Fruit fly (Drosophila melanogaster) whole organism, prepupa: ENCODE data around the gene RhoGAP19D.

ENCODE experiments used
- Blimp-1 ChIP-seq: fragments of 200-800 bp; sonication (Bioruptor generic); optimal IDR thresholded peaks from 3 replicates; lab custom pipeline; 2017; ENCODE audit warnings: missing biosample characterization, missing genetic modification characterization, mild to moderate bottlenecking, moderate library complexity, missing genetic modification reagents
- CG10669 ChIP-seq: fragments of 200-800 bp; sonication (Bioruptor generic); optimal IDR thresholded peaks from 3 replicates; lab custom pipeline; 2018; ENCODE audit warnings: missing biosample characterization, mild to moderate bottlenecking, missing genetic modification characterization, moderate library complexity
- CG11294 ChIP-seq: fragments of 200-800 bp; sonication (Bioruptor generic); IDR thresholded peaks from 2 replicates; pipeline ENCODE4 v1.3.6; 2022; ENCODE audit warnings: missing biosample characterization, missing genetic modification characterization
- CG11762 ChIP-seq: fragments of 200-800 bp; sonication (Bioruptor generic); optimal IDR thresholded peaks from 3 replicates; lab custom pipeline; 2016; ENCODE audit warnings: missing biosample characterization, missing genetic modification characterization; ENCODE audit not compliant: insufficient read depth
- CG11902 ChIP-seq: fragments of 200-800 bp; sonication (Bioruptor generic); optimal IDR thresholded peaks from 3 replicates; lab custom pipeline; 2016; ENCODE audit warnings: missing biosample characterization, missing genetic modification characterization
- CG15336 ChIP-seq: fragments of 200-800 bp; sonication (Bioruptor generic); IDR thresholded peaks from 2 replicates; pipeline ENCODE4 v1.3.6; 2022; ENCODE audit warnings: missing biosample characterization, missing genetic modification characterization
- CG1621 ChIP-seq: fragments of 200-800 bp; sonication (Bioruptor generic); optimal IDR thresholded peaks from 3 replicates; lab custom pipeline; 2018; ENCODE audit warnings: missing biosample characterization, mild to moderate bottlenecking, missing genetic modification characterization
- CG16779 ChIP-seq: fragments of 200-800 bp; sonication (Bioruptor generic); optimal IDR thresholded peaks from 3 replicates; lab custom pipeline; 2017; ENCODE audit warnings: missing biosample characterization, mild to moderate bottlenecking, missing genetic modification characterization
- CG3032 ChIP-seq: fragments of 200-800 bp; optimal IDR thresholded peaks from 2 replicates; lab custom pipeline; 2019; ENCODE audit warnings: missing biosample characterization, mild to moderate bottlenecking, missing genetic modification characterization, moderate library complexity
- CG32006 ChIP-seq: fragments of 200-800 bp; sonication (Bioruptor generic); optimal IDR thresholded peaks from 3 replicates; lab custom pipeline; 2017; ENCODE audit warnings: missing biosample characterization, mild to moderate bottlenecking, missing genetic modification characterization
- CG34406 ChIP-seq: fragments of 200-800 bp; sonication (Bioruptor generic); optimal IDR thresholded peaks from 3 replicates; lab custom pipeline; 2016; ENCODE audit warnings: missing biosample characterization, missing genetic modification characterization
- CG3919 ChIP-seq: fragments of 200-800 bp; sonication (Bioruptor generic); optimal IDR thresholded peaks from 3 replicates; lab custom pipeline; 2016; ENCODE audit warnings: missing biosample characterization, missing genetic modification characterization
- CG4318 ChIP-seq: fragments of 200-800 bp; sonication (Bioruptor generic); optimal IDR thresholded peaks from 3 replicates; lab custom pipeline; 2017; ENCODE audit warnings: missing biosample characterization, mild to moderate bottlenecking, missing genetic modification characterization
- CG6163 ChIP-seq: fragments of 200-800 bp; sonication (Bioruptor generic); IDR thresholded peaks from 3 replicates; pipeline ENCODE4 v1.3.6; 2022; ENCODE audit warnings: missing biosample characterization, missing genetic modification characterization
- CG6276 ChIP-seq: fragments of 200-800 bp; sonication (Bioruptor generic); optimal IDR thresholded peaks from 2 replicates; lab custom pipeline; 2017; ENCODE audit warnings: missing biosample characterization, mild to moderate bottlenecking, missing genetic modification characterization
- CG6792 ChIP-seq: fragments of 200-800 bp; sonication (Bioruptor generic); optimal IDR thresholded peaks from 3 replicates; lab custom pipeline; 2016; ENCODE audit warnings: missing biosample characterization, missing genetic modification characterization
- CG6808 ChIP-seq: fragments of 200-800 bp; sonication (Bioruptor generic); optimal IDR thresholded peaks from 3 replicates; lab custom pipeline; 2017; ENCODE audit warnings: missing biosample characterization, missing genetic modification characterization, mild to moderate bottlenecking, moderate library complexity, missing genetic modification reagents
- CG8119 ChIP-seq: fragments of 200-800 bp; sonication (Bioruptor generic); IDR thresholded peaks from 3 replicates; pipeline ENCODE4 v1.3.6; 2022; ENCODE audit warnings: missing biosample characterization, missing genetic modification characterization
- CG8319 ChIP-seq: fragments of 200-800 bp; sonication (Bioruptor generic); optimal IDR thresholded peaks from 3 replicates; lab custom pipeline; 2016; ENCODE audit warnings: missing biosample characterization, missing genetic modification characterization
- CG8632 ChIP-seq: fragments of 200-800 bp; sonication (Bioruptor generic); optimal IDR thresholded peaks from 3 replicates; lab custom pipeline; 2016; ENCODE audit warnings: missing biosample characterization, missing genetic modification characterization
- Eip75B ChIP-seq: fragments of 200-800 bp; sonication (Bioruptor generic); optimal IDR thresholded peaks from 3 replicates; lab custom pipeline; 2016; ENCODE audit warnings: missing biosample characterization, missing genetic modification characterization
- Eip78C ChIP-seq: fragments of 200-800 bp; sonication (Bioruptor generic); peaks from one replicate; lab custom pipeline; 2016; ENCODE audit warnings: missing biosample characterization, missing genetic modification characterization
- Eip93F ChIP-seq: fragments of 200-800 bp; sonication (Bioruptor generic); optimal IDR thresholded peaks from 2 replicates; lab custom pipeline; 2016; ENCODE audit warnings: missing biosample characterization, mild to moderate bottlenecking, missing genetic modification characterization
- Gug ChIP-seq: fragments of 200-800 bp; sonication (Bioruptor generic); IDR thresholded peaks from 2 replicates; pipeline ENCODE4 v1.3.6; 2022; ENCODE audit warnings: missing biosample characterization, missing genetic modification characterization
- Hr38 ChIP-seq: sonication (Bioruptor generic); optimal IDR thresholded peaks from 2 replicates; lab custom pipeline; 2016; ENCODE audit warnings: missing biosample characterization, missing genetic modification characterization
- Hr39 ChIP-seq: fragments of 200-800 bp; sonication (Bioruptor generic); optimal IDR thresholded peaks from 2 replicates; lab custom pipeline; 2016; ENCODE audit warnings: missing biosample characterization, missing genetic modification characterization
- Hr4 ChIP-seq: fragments of 200-800 bp; sonication (Bioruptor generic); optimal IDR thresholded peaks from 3 replicates; lab custom pipeline; 2016; ENCODE audit warnings: missing biosample characterization, missing genetic modification characterization
- Met ChIP-seq: fragments of 200-800 bp; sonication (Bioruptor generic); optimal IDR thresholded peaks from 3 replicates; lab custom pipeline; 2016; ENCODE audit warnings: missing biosample characterization, missing genetic modification characterization
- Smox ChIP-seq: fragments of 200-800 bp; sonication (Bioruptor generic); optimal IDR thresholded peaks from 3 replicates; lab custom pipeline; 2016; ENCODE audit warnings: missing biosample characterization, missing genetic modification characterization
- Sox102F ChIP-seq: fragments of 200-800 bp; sonication (Bioruptor generic); optimal IDR thresholded peaks from 2 replicates; lab custom pipeline; 2016; ENCODE audit warnings: missing biosample characterization, mild to moderate bottlenecking, missing genetic modification characterization
- Sox14 ChIP-seq: fragments of 200-800 bp; sonication (Bioruptor generic); optimal IDR thresholded peaks from 3 replicates; lab custom pipeline; 2016; ENCODE audit warnings: missing biosample characterization, missing genetic modification characterization
- Sox15 ChIP-seq: fragments of 200-800 bp; sonication (Bioruptor generic); optimal IDR thresholded peaks from 3 replicates; lab custom pipeline; 2016; ENCODE audit warnings: missing biosample characterization, missing genetic modification characterization
- cyc ChIP-seq: fragments of 200-800 bp; sonication (Bioruptor generic); optimal IDR thresholded peaks from 3 replicates; lab custom pipeline; 2016; ENCODE audit warnings: missing biosample characterization, missing genetic modification characterization
- dac ChIP-seq: fragments of 200-800 bp; sonication (Bioruptor generic); optimal IDR thresholded peaks from 2 replicates; lab custom pipeline; 2017; ENCODE audit warnings: missing biosample characterization, mild to moderate bottlenecking, missing genetic modification characterization
- dsx ChIP-seq: fragments of 200-800 bp; optimal IDR thresholded peaks from 3 replicates; lab custom pipeline; 2019; ENCODE audit warnings: missing biosample characterization, mild to moderate bottlenecking, missing genetic modification characterization, moderate library complexity; ENCODE audit not compliant: poor library complexity, severe bottlenecking
- esn ChIP-seq: fragments of 200-800 bp; sonication (Bioruptor generic); optimal IDR thresholded peaks from 2 replicates; lab custom pipeline; 2016; ENCODE audit warnings: missing biosample characterization, mild to moderate bottlenecking, missing genetic modification characterization, moderate library complexity
- fd59A ChIP-seq: fragments of 200-800 bp; sonication (Bioruptor generic); optimal IDR thresholded peaks from 2 replicates; lab custom pipeline; 2017; ENCODE audit warnings: missing biosample characterization, mild to moderate bottlenecking, missing genetic modification characterization, missing genetic modification reagents
- fd85E ChIP-seq: fragments of 200-800 bp; sonication (Bioruptor generic); optimal IDR thresholded peaks from 3 replicates; lab custom pipeline; 2016; ENCODE audit warnings: missing biosample characterization, missing genetic modification characterization
- fkh ChIP-seq: fragments of 200-800 bp; sonication (Bioruptor generic); optimal IDR thresholded peaks from 3 replicates; lab custom pipeline; 2017; ENCODE audit warnings: missing biosample characterization, mild to moderate bottlenecking, missing genetic modification characterization, moderate library complexity
- lz ChIP-seq: fragments of 200-800 bp; sonication (Bioruptor generic); optimal IDR thresholded peaks from 3 replicates; lab custom pipeline; 2016; ENCODE audit warnings: missing biosample characterization, missing genetic modification characterization
- pdm3 ChIP-seq: fragments of 200-800 bp; sonication (Bioruptor generic); optimal IDR thresholded peaks from 3 replicates; lab custom pipeline; 2016; ENCODE audit warnings: missing biosample characterization, missing genetic modification characterization
- salr ChIP-seq, 2 experiments: fragments of 200-800 bp; sonication (Bioruptor generic); optimal IDR thresholded peaks; 3 replicates each; lab custom pipeline; 2016 to 2018; ENCODE audit warnings: missing biosample characterization in 2 of 2, missing genetic modification characterization in 2 of 2, mild to moderate bottlenecking in 1 of 2
- spab ChIP-seq: fragments of 200-800 bp; sonication (Bioruptor generic); optimal IDR thresholded peaks from 2 replicates; lab custom pipeline; 2017; ENCODE audit warnings: missing biosample characterization, mild to moderate bottlenecking, missing genetic modification characterization, missing genetic modification reagents
- svp ChIP-seq: fragments of 200-800 bp; sonication (Bioruptor generic); peaks from one replicate; lab custom pipeline; 2016; ENCODE audit warnings: missing biosample characterization, missing genetic modification characterization
- topi ChIP-seq: fragments of 200-800 bp; sonication (Bioruptor generic); optimal IDR thresholded peaks from 3 replicates; lab custom pipeline; 2016; ENCODE audit warnings: missing biosample characterization, missing genetic modification characterization
- vri ChIP-seq: fragments of 200-800 bp; sonication (Bioruptor generic); optimal IDR thresholded peaks from 3 replicates; lab custom pipeline; 2016; ENCODE audit warnings: missing biosample characterization, mild to moderate bottlenecking, missing genetic modification characterization

The RhoGAP19D gene

DNA sequence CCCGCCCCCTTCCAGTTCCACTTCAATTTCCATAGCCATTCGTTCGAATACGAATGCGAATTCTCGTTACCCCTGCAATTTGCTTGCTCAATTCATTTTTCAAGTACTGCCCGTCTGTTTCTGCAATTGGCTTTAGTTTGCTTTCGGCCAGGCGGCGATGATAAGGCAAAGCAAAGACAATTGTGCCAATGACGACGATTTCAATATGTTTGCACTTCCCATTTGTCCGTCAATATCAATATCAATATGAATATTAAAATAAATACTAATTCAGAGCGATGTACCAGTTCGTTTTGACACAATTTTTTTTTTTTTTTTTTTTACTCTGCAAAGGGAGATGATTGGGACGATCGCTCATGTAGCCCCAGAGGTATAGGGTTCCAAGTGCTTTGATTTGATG, 4.6 kb downstream of the RhoGAP19D start (continued):
- no peak for TF ChIP-seq CG3919 (GFP tag; lab: Kevin White, UChicago)
- TF ChIP-seq vri (GFP tag; lab: Kevin White, UChicago) = peak; percentile 37
- no peak for TF ChIP-seq fd85E
- TF ChIP-seq CG6792 (GFP tag; lab: Kevin White, UChicago) = peak; percentile 21
- no peak for TF ChIP-seq Hr39 (GFP tag; lab: Kevin White, UChicago)
- peak; percentile 61 for TF ChIP-seq svp (GFP tag; lab: Kevin White, UChicago)
- no peak for TF ChIP-seq CG15336
- TF ChIP-seq Hr4 = no peak
- peak; percentile 16 for TF ChIP-seq Met (GFP tag; lab: Kevin White, UChicago)

DNA sequence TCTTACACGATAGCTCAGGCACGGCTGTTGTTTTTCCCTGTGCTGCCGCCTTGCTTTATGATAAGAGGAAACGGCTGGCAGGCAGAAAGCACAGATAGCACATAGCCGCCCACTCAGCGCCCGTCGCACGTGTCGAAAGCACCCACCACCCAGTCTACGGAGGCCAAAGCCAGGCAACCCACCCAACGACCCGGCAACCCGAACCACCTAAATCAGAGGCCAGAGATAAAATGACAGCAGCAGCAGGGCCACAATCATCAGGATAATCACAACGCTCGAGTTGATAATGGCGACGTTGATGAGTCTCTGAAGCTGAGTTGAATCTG, 7.0 kb downstream of the RhoGAP19D start:
- TF ChIP-seq Met (GFP tag; lab: Kevin White, UChicago) (peak; percentile 7), CG32006 (GFP tag; lab: Kevin White, UChicago) (peak; percentile 2), spab (GFP tag; lab: Kevin White, UChicago) (no peak), svp (GFP tag; lab: Kevin White, UChicago) (peak; percentile 98), CG8632 (no peak)
- TF ChIP-seq, all 60 proteins: peak for 3

DNA sequence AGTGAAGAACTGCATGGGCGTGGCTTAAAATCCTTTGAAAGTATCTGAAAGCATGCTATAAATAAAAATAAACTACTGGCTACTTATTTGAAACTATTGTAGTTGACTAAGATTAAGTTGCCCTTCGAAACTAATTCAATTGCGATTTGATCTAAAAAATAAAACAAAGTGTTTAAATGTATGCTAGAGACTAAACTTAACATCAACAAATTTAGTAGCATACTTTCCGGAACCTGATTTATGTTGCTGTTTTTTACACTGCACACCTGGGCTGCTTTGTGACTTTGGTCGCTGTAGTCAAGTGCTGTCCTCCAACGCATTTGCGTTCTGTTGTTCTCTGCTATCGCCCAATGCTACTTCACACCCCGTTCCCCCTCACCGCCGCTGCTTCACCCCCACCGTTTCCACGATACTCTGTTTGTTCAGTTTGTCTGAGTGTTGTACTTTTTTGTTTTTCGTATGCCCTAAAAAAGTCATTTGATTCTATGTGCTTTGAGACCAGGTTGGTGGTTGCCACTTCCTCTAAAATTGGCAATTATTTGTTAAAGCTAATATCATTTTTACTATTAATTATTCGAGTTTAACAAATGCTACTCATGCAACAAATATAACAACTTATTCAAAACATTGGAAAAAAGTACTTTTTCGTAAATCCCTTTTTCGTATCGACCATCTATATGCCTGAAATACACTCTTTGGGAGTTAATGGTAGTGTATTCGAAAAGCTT, 7.6 kb downstream of the RhoGAP19D start:
- TF ChIP-seq fd85E (no peak), svp (GFP tag; lab: Kevin White, UChicago) (no peak), pdm3 (GFP tag; lab: Kevin White, UChicago) (peak; percentile 50), cyc (GFP tag; lab: Kevin White, UChicago) (peak; percentile 34), Hr4 (peak; percentile 56), CG16779 (tag; lab: Kevin White, UChicago) (peak; percentile 13), lz (peak; percentile 61), dac (GFP tag; lab: Kevin White, UChicago) (no peak), CG8319 (GFP tag; lab: Kevin White, UChicago) (no peak), CG4318 (GFP tag; lab: Kevin White, UChicago) (no peak), Blimp-1 (GFP tag; lab: Kevin White, UChicago) (peak; percentile 29), Met (GFP tag; lab: Kevin White, UChicago) (peak; percentile 68), CG6163 (GFP tag; lab: Robert Waterston, UW) (no peak), CG11762 (no peak), Smox (GFP tag; lab: Kevin White, UChicago) (peak; percentile 49), Gug (GFP tag; lab: Robert Waterston, UW) (0 out of 2 replicates have a peak, but pooled peaks have one; percentile 17), CG1621 (tag; lab: Kevin White, UChicago) (no peak), CG3032 (tag; lab: Kevin White, UChicago) (peak; percentile 31), dsx (GFP tag; lab: Kevin White, UChicago) (peak; percentile 10), Eip78C (peak; percentile 82), Sox15 (GFP tag; lab: Kevin White, UChicago) (peak; percentile 26), CG11294 (no peak), Sox102F (GFP tag; lab: Kevin White, UChicago) (peak; percentile 57), topi (GFP tag; lab: Kevin White, UChicago) (peak; percentile 62), Hr38 (GFP tag; lab: Kevin White, UChicago) (no peak), fd59A (GFP tag; lab: Kevin White, UChicago) (no peak), CG6808 (GFP tag; lab: Kevin White, UChicago) (peak; percentile 9), Eip75B (GFP tag; lab: Kevin White, UChicago) (peak; percentile 37), Eip93F (GFP tag; lab: Kevin White, UChicago) (no peak), CG32006 (GFP tag; lab: Kevin White, UChicago) (peak; percentile 68), Sox14 (GFP tag; lab: Kevin White, UChicago) (peak; percentile 58), CG10669 (peak; percentile 59), CG8632 (peak; percentile 23), fkh (GFP tag; lab: Kevin White, UChicago) (peak; percentile 86), CG34406 (GFP tag; lab: Kevin White, UChicago) (peak; percentile 51), CG6792 (GFP tag; lab: Kevin White, UChicago) (peak; percentile 37), CG6276 (peak; percentile 18), salr (GFP tag; optimal IDR thresholded peaks at IDR 0.05; lab: Kevin White, UChicago) (peak in 1 of 2 experiments; percentile 48), esn (peak; percentile 66), CG11902 (GFP tag; lab: Kevin White, UChicago) (no peak), CG8119 (GFP tag; lab: Robert Waterston, UW) (no peak; the same call in 2 of the 3 replicates)
